Worm (Caenorhabditis elegans) whole organism, mixed stage, embryonic: ENCODE results near the gene mct-6.

Experiments
- nhr-237 ChIP-seq: fragments of 150-350 bp; optimal IDR thresholded peaks from 2 replicates; lab custom pipeline; 2014; ENCODE audit warnings: missing biosample characterization, missing genetic modification characterization
- nhr-28 ChIP-seq: fragments of 150-350 bp; optimal IDR thresholded peaks from 2 replicates; lab custom pipeline; 2014; ENCODE audit warnings: missing biosample characterization, missing genetic modification characterization

DNA sequence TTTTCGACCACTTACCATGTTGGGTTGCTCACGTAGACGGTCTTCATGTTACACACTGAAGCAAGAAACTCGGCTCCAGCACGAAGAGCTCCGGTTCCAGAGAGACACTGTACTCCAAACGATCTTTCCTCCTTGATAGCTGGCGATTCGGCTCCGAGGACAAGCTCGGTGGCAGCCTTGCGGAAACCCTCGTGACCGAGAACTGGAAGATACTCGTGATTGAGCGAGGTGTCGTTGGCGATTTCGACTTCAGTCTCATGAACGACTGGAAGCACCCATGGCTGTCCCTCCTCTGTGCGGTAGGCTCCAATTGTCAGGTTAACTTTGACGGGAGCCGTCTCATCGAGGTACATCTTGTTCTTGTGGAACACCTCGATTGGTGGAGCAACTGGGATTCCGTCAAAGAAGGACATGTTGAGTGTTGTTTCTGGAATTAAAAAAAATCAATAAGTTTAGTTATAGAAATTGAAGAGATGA lies 22.4 kb upstream of the mct-6 start, which contains the start of gene got-1.2:
- TF ChIP-seq nhr-237 (tag; lab: Kevin White, UChicago) (no peak), nhr-28 (no peak)
